Worm (Caenorhabditis elegans): ENCODE results near the gene srbc-40.

DNA sequence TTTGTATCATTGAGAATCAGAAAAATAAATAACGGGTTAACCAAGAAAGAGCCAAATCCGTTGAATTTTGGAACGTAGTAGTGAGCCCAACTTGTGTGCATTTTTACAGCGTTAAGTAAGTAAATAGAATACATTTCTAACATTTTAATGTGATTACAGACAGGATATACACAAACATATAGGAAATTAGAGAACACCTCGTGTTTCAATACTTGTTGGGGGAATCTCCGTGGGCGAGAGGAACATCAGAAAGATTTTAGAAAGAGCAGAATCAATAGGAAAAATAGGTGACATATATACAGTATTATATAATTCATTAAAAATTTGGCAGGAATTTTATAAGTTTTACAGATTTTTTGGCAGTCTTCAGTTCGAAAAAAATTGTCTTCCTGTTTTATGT lies 19.1 kb upstream of the srbc-40 start, which contains the start of gene srj-24:
- no peak for TF ChIP-seq lin-32 (GFP tag; optimal IDR thresholded peaks at IDR 0.05)
- no peak for TF ChIP-seq elt-1 (tag; optimal IDR thresholded peaks at IDR 0.05; ENCODE audit: borderline replicate concordance, insufficient read depth)
- no peak for TF ChIP-seq elt-3 (tag; optimal IDR thresholded peaks at IDR 0.05)
- TF ChIP-seq ces-1 (GFP tag; optimal IDR thresholded peaks at IDR 0.05) = no peak
- no peak for TF ChIP-seq lin-13 (tag; optimal IDR thresholded peaks at IDR 0.05)
- TF ChIP-seq sptf-1 (tag; optimal IDR thresholded peaks at IDR 0.05) = no peak
- TF ChIP-seq pha-4 (tag; optimal IDR thresholded peaks at IDR 0.05) = no peak
- TF ChIP-seq mep-1 (tag; optimal IDR thresholded peaks at IDR 0.05) = no peak
- TF ChIP-seq ceh-39 (tag; optimal IDR thresholded peaks at IDR 0.05) = no peak
- TF ChIP-seq flh-1 (GFP tag; optimal IDR thresholded peaks at IDR 0.05) = no peak
- no peak for TF ChIP-seq snpc-4 (tag; optimal IDR thresholded peaks at IDR 0.05)
- TF ChIP-seq unc-62 (GFP tag; optimal IDR thresholded peaks at IDR 0.05) = no peak
- no peak for TF ChIP-seq nhr-2 (tag; optimal IDR thresholded peaks at IDR 0.05)
- TF ChIP-seq nhr-237 (tag; optimal IDR thresholded peaks at IDR 0.05) = no peak
